Fruit fly (Drosophila melanogaster) whole organism, embryonic: ENCODE data around the gene ps.
A peak's percentile ranks its signal among the peaks of the same experiment; 100 is the strongest.

Experiments used
- Bdp1 ChIP-seq: fragments of 200-800 bp; sonication (Bioruptor generic); optimal IDR thresholded peaks from 3 replicates; lab custom pipeline; 2016; ENCODE audit warnings: missing biosample characterization, missing genetic modification characterization
- CG10543 ChIP-seq: fragments of 200-800 bp; sonication (Bioruptor generic); optimal IDR thresholded peaks from 3 replicates; lab custom pipeline; 2017; ENCODE audit warnings: missing biosample characterization, mild to moderate bottlenecking, missing genetic modification characterization, moderate library complexity
- CG10565 ChIP-seq: fragments of 200-800 bp; sonication (Bioruptor generic); optimal IDR thresholded peaks from 3 replicates; lab custom pipeline; 2016; ENCODE audit warnings: missing biosample characterization, mild to moderate bottlenecking, missing genetic modification characterization
- CG11093 ChIP-seq: fragments of 200-800 bp; sonication (Bioruptor generic); IDR thresholded peaks from 3 replicates; pipeline ENCODE4 v1.3.6; 2022; ENCODE audit warnings: missing biosample characterization, missing genetic modification characterization
- CG11456 ChIP-seq: fragments of 200-800 bp; sonication (Bioruptor generic); IDR thresholded peaks from 3 replicates; pipeline ENCODE4 v1.3.6; 2022; ENCODE audit warnings: missing biosample characterization, missing genetic modification characterization
- CG12769 ChIP-seq: fragments of 200-800 bp; sonication (Bioruptor generic); optimal IDR thresholded peaks from 2 replicates; lab custom pipeline; 2019; ENCODE audit warnings: missing biosample characterization, mild to moderate bottlenecking, missing genetic modification characterization, moderate library complexity
- CG15601 ChIP-seq: fragments of 200-800 bp; sonication (Bioruptor generic); optimal IDR thresholded peaks from 3 replicates; lab custom pipeline; 2019; ENCODE audit warnings: missing biosample characterization, mild to moderate bottlenecking, missing genetic modification characterization, moderate library complexity
- CG1603 ChIP-seq: fragments of 200-800 bp; sonication (Bioruptor generic); optimal IDR thresholded peaks from 2 replicates; lab custom pipeline; 2019; ENCODE audit warnings: missing biosample characterization, mild to moderate bottlenecking, missing genetic modification characterization, moderate library complexity
- CG31224 ChIP-seq: fragments of 200-800 bp; sonication (Bioruptor generic); IDR thresholded peaks from 2 replicates; pipeline ENCODE4 v1.3.6; 2022; ENCODE audit warnings: missing biosample characterization, missing genetic modification characterization
- CG32532 ChIP-seq: fragments of 200-800 bp; sonication (Bioruptor generic); IDR thresholded peaks from 2 replicates; pipeline ENCODE4 v1.3.6; 2022; ENCODE audit warnings: missing biosample characterization, missing genetic modification characterization
- CG4282 ChIP-seq: fragments of 200-800 bp; sonication (Bioruptor generic); optimal IDR thresholded peaks from 2 replicates; lab custom pipeline; 2016; ENCODE audit warnings: missing biosample characterization, missing genetic modification characterization
- CG7372 ChIP-seq: fragments of 200-800 bp; sonication (Bioruptor generic); IDR thresholded peaks from 2 replicates; pipeline ENCODE4 v1.3.6; 2022; ENCODE audit warnings: missing biosample characterization, missing genetic modification characterization
- CG9609 ChIP-seq: fragments of 200-800 bp; sonication (Bioruptor generic); optimal IDR thresholded peaks from 3 replicates; lab custom pipeline; 2016; ENCODE audit warnings: missing biosample characterization, missing genetic modification characterization
- CG9932 ChIP-seq: fragments of 200-800 bp; sonication (Bioruptor generic); IDR thresholded peaks from 2 replicates; pipeline ENCODE4 v1.3.6; 2022; ENCODE audit warnings: missing biosample characterization, missing genetic modification characterization
- Dref ChIP-seq: fragments of 200-800 bp; sonication (Bioruptor generic); IDR thresholded peaks from 2 replicates; pipeline ENCODE4 v1.3.6; 2022; ENCODE audit warnings: missing biosample characterization, missing genetic modification characterization
- GATAe ChIP-seq: fragments of 200-800 bp; sonication (Bioruptor generic); conservative IDR thresholded peaks from 2 replicates; pipeline ENCODE4 v1.3.6; 2022; ENCODE audit warnings: missing biosample characterization, missing genetic modification characterization
- HLHmδ ChIP-seq: fragments of 200-800 bp; sonication (Bioruptor generic); optimal IDR thresholded peaks from 2 replicates; lab custom pipeline; 2018; ENCODE audit warnings: missing biosample characterization, mild to moderate bottlenecking, missing genetic modification characterization, moderate library complexity
- Hey ChIP-seq: fragments of 200-800 bp; sonication (Bioruptor generic); optimal IDR thresholded peaks from 3 replicates; lab custom pipeline; 2018; ENCODE audit warnings: missing biosample characterization, mild to moderate bottlenecking, missing genetic modification characterization
- HmgZ ChIP-seq: fragments of 200-800 bp; sonication (Bioruptor generic); optimal IDR thresholded peaks from 2 replicates; lab custom pipeline; 2018; ENCODE audit warnings: missing biosample characterization, mild to moderate bottlenecking, missing genetic modification characterization
- Hr39 ChIP-seq: fragments of >200 bp; optimal IDR thresholded peaks from 2 replicates; lab custom pipeline; 2017
- Med ChIP-seq: fragments of 200-800 bp; sonication (Bioruptor generic); peaks from one replicate; lab custom pipeline; 2016; ENCODE audit warnings: missing biosample characterization, missing genetic modification characterization, mild to moderate bottlenecking, inconsistent platforms, moderate library complexity
- Myb ChIP-seq: fragments of 200-800 bp; sonication (Bioruptor generic); optimal IDR thresholded peaks from 2 replicates; lab custom pipeline; 2016; ENCODE audit warnings: missing biosample characterization, missing genetic modification characterization
- Nf-YB ChIP-seq: fragments of 200-800 bp; sonication (Bioruptor generic); optimal IDR thresholded peaks from 3 replicates; lab custom pipeline; 2019; ENCODE audit warnings: missing biosample characterization, mild to moderate bottlenecking, missing genetic modification characterization, moderate library complexity
- Stat92E ChIP-seq, 3 experiments: fragments of >200 bp in 2 of 3; fragments of 200-800 bp in 1 of 3; sonication (Bioruptor generic) in 1 of 3; optimal IDR thresholded peaks; 2 replicates each; lab custom pipeline; 2017 to 2019; ENCODE audit warnings: missing biosample characterization in 3 of 3, missing genetic modification characterization in 3 of 3, mild to moderate bottlenecking in 1 of 3, moderate library complexity in 1 of 3
- Trl ChIP-seq, 3 experiments: fragments of >200 bp in 2 of 3; fragments of 200-800 bp in 1 of 3; sonication (Bioruptor generic) in 1 of 3; optimal IDR thresholded peaks; 2 replicates in 1 of 3; 3 replicates in 2 of 3; lab custom pipeline; 2016 to 2017; ENCODE audit warnings: missing biosample characterization in 1 of 3, missing genetic modification characterization in 1 of 3
- ab ChIP-seq: fragments of 200-800 bp; sonication (Bioruptor generic); optimal IDR thresholded peaks from 2 replicates; lab custom pipeline; 2016; ENCODE audit warnings: missing biosample characterization, missing genetic modification characterization
- cg ChIP-seq: fragments of 200-800 bp; sonication (Bioruptor generic); optimal IDR thresholded peaks from 3 replicates; lab custom pipeline; 2019; ENCODE audit warnings: missing biosample characterization, mild to moderate bottlenecking, missing genetic modification characterization, moderate library complexity
- chm ChIP-seq: fragments of 200-800 bp; sonication (Bioruptor generic); IDR thresholded peaks from 2 replicates; pipeline ENCODE4 v1.3.6; 2022; ENCODE audit warnings: missing biosample characterization, missing genetic modification characterization
- ci ChIP-seq: fragments of 200-800 bp; sonication (Bioruptor generic); IDR thresholded peaks from 3 replicates; pipeline ENCODE4 v1.3.6; 2022; ENCODE audit warnings: missing biosample characterization, missing genetic modification characterization
- crol ChIP-seq: fragments of 200-800 bp; sonication (Bioruptor generic); IDR thresholded peaks from 2 replicates; pipeline ENCODE4 v1.3.6; 2022; ENCODE audit warnings: missing biosample characterization, missing genetic modification characterization
- crp ChIP-seq, 2 experiments: fragments of 200-800 bp; sonication (Bioruptor generic); optimal IDR thresholded peaks; 2 replicates in 1 of 2; 3 replicates in 1 of 2; lab custom pipeline; 2017; ENCODE audit warnings: missing biosample characterization in 2 of 2, missing genetic modification characterization in 2 of 2, mild to moderate bottlenecking in 1 of 2, moderate library complexity in 1 of 2
- dimm ChIP-seq: fragments of 200-800 bp; sonication (Bioruptor generic); IDR thresholded peaks from 2 replicates; pipeline ENCODE4 v1.3.6; 2022; ENCODE audit warnings: missing biosample characterization, missing genetic modification characterization
- exex ChIP-seq: fragments of 200-800 bp; sonication (Bioruptor generic); optimal IDR thresholded peaks from 4 replicates; lab custom pipeline; 2018; ENCODE audit warnings: missing biosample characterization, mild to moderate bottlenecking, missing genetic modification characterization, moderate library complexity
- gcm2 ChIP-seq: fragments of 200-800 bp; sonication (Bioruptor generic); optimal IDR thresholded peaks from 2 replicates; lab custom pipeline; 2016; ENCODE audit warnings: missing biosample characterization, missing genetic modification characterization
- hth ChIP-seq: fragments of >200 bp; optimal IDR thresholded peaks from 2 replicates; lab custom pipeline; 2017; ENCODE audit warnings: inconsistent platforms
- kay ChIP-seq: fragments of 200-800 bp; sonication (Bioruptor generic); optimal IDR thresholded peaks from 2 replicates; lab custom pipeline; 2016; ENCODE audit warnings: missing biosample characterization, missing genetic modification characterization
- kni ChIP-seq: fragments of 200-800 bp; sonication (Bioruptor generic); optimal IDR thresholded peaks from 3 replicates; lab custom pipeline; 2017; ENCODE audit warnings: mild to moderate bottlenecking, missing biosample characterization, missing genetic modification reagents, missing genetic modification characterization
- mirr ChIP-seq: fragments of 200-800 bp; sonication (Bioruptor generic); optimal IDR thresholded peaks from 3 replicates; lab custom pipeline; 2018; ENCODE audit warnings: missing biosample characterization, mild to moderate bottlenecking, missing genetic modification characterization
- nau ChIP-seq: fragments of 200-800 bp; sonication (Bioruptor generic); optimal IDR thresholded peaks from 3 replicates; lab custom pipeline; 2017; ENCODE audit warnings: missing biosample characterization, mild to moderate bottlenecking, missing genetic modification characterization, missing genetic modification reagents
- odd ChIP-seq: fragments of 200-800 bp; sonication (Bioruptor generic); optimal IDR thresholded peaks from 2 replicates; lab custom pipeline; 2017; ENCODE audit warnings: missing biosample characterization, mild to moderate bottlenecking, missing genetic modification characterization
- p53 ChIP-seq: fragments of 200-800 bp; sonication (Bioruptor generic); optimal IDR thresholded peaks from 2 replicates; lab custom pipeline; 2016; ENCODE audit warnings: missing biosample characterization, missing genetic modification characterization
- pb ChIP-seq: fragments of 200-800 bp; sonication (Bioruptor generic); optimal IDR thresholded peaks from 3 replicates; lab custom pipeline; 2016; ENCODE audit warnings: missing biosample characterization, missing genetic modification characterization
- phol ChIP-seq: fragments of 200-800 bp; sonication (Bioruptor generic); optimal IDR thresholded peaks from 3 replicates; lab custom pipeline; 2018; ENCODE audit warnings: missing biosample characterization, mild to moderate bottlenecking, missing genetic modification characterization, moderate library complexity
- sd ChIP-seq: fragments of 200-800 bp; sonication (Bioruptor generic); optimal IDR thresholded peaks from 3 replicates; lab custom pipeline; 2018; ENCODE audit warnings: missing biosample characterization, mild to moderate bottlenecking, missing genetic modification characterization, moderate library complexity
- sens-2 ChIP-seq: fragments of 200-800 bp; sonication (Bioruptor generic); IDR thresholded peaks from 2 replicates; pipeline ENCODE4 v1.3.6; 2022; ENCODE audit warnings: missing biosample characterization, missing genetic modification characterization
- tup ChIP-seq: fragments of 200-800 bp; sonication (Bioruptor generic); optimal IDR thresholded peaks from 2 replicates; lab custom pipeline; 2016; ENCODE audit warnings: missing biosample characterization, mild to moderate bottlenecking, missing genetic modification characterization, moderate library complexity
- unpg ChIP-seq: fragments of 200-800 bp; sonication (Bioruptor generic); optimal IDR thresholded peaks from 3 replicates; lab custom pipeline; 2018; ENCODE audit warnings: missing biosample characterization, mild to moderate bottlenecking, missing genetic modification characterization, moderate library complexity
- vvl ChIP-seq: fragments of 200-800 bp; sonication (Bioruptor generic); IDR thresholded peaks from 2 replicates; pipeline ENCODE4 v1.3.6; 2022; ENCODE audit warnings: missing biosample characterization, missing genetic modification characterization
- z ChIP-seq: fragments of 200-800 bp; sonication (Bioruptor generic); IDR thresholded peaks from 3 replicates; pipeline ENCODE4 v1.3.6; 2022; ENCODE audit warnings: missing biosample characterization, missing genetic modification characterization

ps gene

dm6 chr3R:9501489-9502415, 84.0 kb downstream of the ps start:
- TF ChIP-seq mirr (peak; percentile 24), kay (GFP tag; lab: Kevin White, UChicago) (peak; percentile 2), CG1603 (tag; lab: Kevin White, UChicago) (no peak), CG7372 (no peak), CG12769 (tag; lab: Kevin White, UChicago) (peak; percentile 75), CG11456 (GFP tag; lab: Robert Waterston, UW) (no peak), sd (tag; lab: Kevin White, UChicago) (peak; percentile 88), nau (GFP tag; lab: Kevin White, UChicago) (no peak), vvl (GFP tag; lab: Robert Waterston, UW) (peak; percentile 18; the same call in 1 of the 2 replicates), z (GFP tag; lab: Robert Waterston, UW) (peak; percentile 81), gcm2 (GFP tag; lab: Kevin White, UChicago) (no peak), Med (GFP tag; lab: Kevin White, UChicago) (peak; percentile 54), CG10543 (GFP tag; lab: Kevin White, UChicago) (peak; percentile 88), crol (GFP tag; lab: Robert Waterston, UW) (peak; percentile 96), exex (tag; lab: Kevin White, UChicago) (peak; percentile 63), GATAe (GFP tag; lab: Robert Waterston, UW) (peak; percentile 66; the same call in 1 of the 2 replicates), CG31224 (GFP tag; lab: Robert Waterston, UW) (peak; percentile 26; the same call in 1 of the 2 replicates), Hey (peak; percentile 91), ci (GFP tag; lab: Robert Waterston, UW) (0 out of 3 replicates have a peak, but pooled peaks have one; percentile 22), Trl (optimal IDR thresholded peaks at IDR 0.05; lab: Kevin White, UChicago) (peak in 1 of 2 experiments; percentile 45), Trl (GFP tag; optimal IDR thresholded peaks at IDR 0.05; lab: Kevin White, UChicago) (no peak), CG9932 (GFP tag; lab: Robert Waterston, UW) (0 out of 2 replicates have a peak, but pooled peaks have one; percentile 7), tup (GFP tag; lab: Kevin White, UChicago) (no peak), sens-2 (GFP tag; lab: Robert Waterston, UW) (no peak), CG15601 (tag; lab: Kevin White, UChicago) (no peak), chm (GFP tag; lab: Robert Waterston, UW) (0 out of 2 replicates have a peak, but pooled peaks have one; percentile 11), kni (peak; percentile 46), odd (GFP tag; lab: Kevin White, UChicago) (peak; percentile 7), ab (GFP tag; lab: Kevin White, UChicago) (no peak), Stat92E (GFP tag; optimal IDR thresholded peaks at IDR 0.05; lab: Kevin White, UChicago) (peak in 1 of 3 experiments; percentile 23), HLHmδ (GFP tag; lab: Kevin White, UChicago) (peak; percentile 0), CG32532 (GFP tag; lab: Robert Waterston, UW) (peak; percentile 14; the same call in 1 of the 2 replicates)

dm6 chr3R:9502416-9502763, 84.7 kb downstream of the ps start, which contains the start of gene RhoL:
TSS of gene RhoL (minus strand) at chr3R:9502581.
- TF ChIP-seq HmgZ, result peak; percentile 75
- no peak for TF ChIP-seq p53 (GFP tag; lab: Kevin White, UChicago)
- TF ChIP-seq unpg (GFP tag; lab: Kevin White, UChicago), result peak; percentile 24
- TF ChIP-seq CG4282 (GFP tag; lab: Kevin White, UChicago), result no peak
- no peak for TF ChIP-seq CG10565 (GFP tag; lab: Kevin White, UChicago)
- no peak for TF ChIP-seq CG11093 (GFP tag; lab: Robert Waterston, UW)
- TF ChIP-seq phol (tag; lab: Kevin White, UChicago), result no peak
- no peak for TF ChIP-seq Dref (GFP tag; lab: Robert Waterston, UW)
- no peak for TF ChIP-seq cg
- TF ChIP-seq Hey, result no peak
- TF ChIP-seq Nf-YB (GFP tag; lab: Kevin White, UChicago), result peak; percentile 55
- TF ChIP-seq crp (GFP tag; optimal IDR thresholded peaks at IDR 0.05; lab: Kevin White, UChicago), result no peak
- TF ChIP-seq Bdp1 (GFP tag; lab: Kevin White, UChicago), result no peak
- TF ChIP-seq hth (lab: Kevin White, UChicago), result no peak
- no peak for TF ChIP-seq Hr39 (lab: Kevin White, UChicago)
- no peak for TF ChIP-seq dimm (GFP tag; lab: Robert Waterston, UW)
- TF ChIP-seq Myb (GFP tag; lab: Kevin White, UChicago), result no peak
- TF ChIP-seq pb (GFP tag; lab: Kevin White, UChicago), result peak; percentile 28
- TF ChIP-seq CG9609 (GFP tag; lab: Kevin White, UChicago), result no peak
